Worm (Caenorhabditis elegans) whole organism, L1 larva: ENCODE measurements around the gene rpl-21.

ENCODE experiments used
- F16B12.6 ChIP-seq: fragments of 150-350 bp; optimal IDR thresholded peaks from 2 replicates; lab custom pipeline; 2014; ENCODE audit warnings: missing biosample characterization, missing genetic modification characterization
- Y116A8C.19 ChIP-seq: sonication (generic microtip); optimal IDR thresholded peaks from 2 replicates; lab custom pipeline; 2016; ENCODE audit warnings: missing compliant biosample characterization, missing genetic modification characterization, borderline replicate concordance
- blmp-1 ChIP-seq: fragments of 150-350 bp; optimal IDR thresholded peaks from 2 replicates; lab custom pipeline; 2014; ENCODE audit warnings: missing biosample characterization, missing genetic modification characterization
- dpl-1 ChIP-seq, 3 experiments: fragments of 150-350 bp in 2 of 3; sonication (generic microtip) in 1 of 3; optimal IDR thresholded peaks; 2 replicates each; lab custom pipeline; 2014 to 2017; ENCODE audit warnings: missing biosample characterization in 3 of 3, missing genetic modification characterization in 3 of 3, missing genetic modification reagents in 3 of 3
- efl-1 ChIP-seq, 4 experiments: fragments of 150-350 bp; optimal IDR thresholded peaks in 3 of 4; peaks in 1 of 4; 1 replicate in 1 of 4; 2 replicates in 3 of 4; lab custom pipeline; 2014; ENCODE audit warnings: missing biosample characterization in 2 of 4, missing genetic modification characterization in 2 of 4, missing genetic modification reagents in 2 of 4
- egl-13 ChIP-seq: sonication (generic microtip); optimal IDR thresholded peaks from 2 replicates; lab custom pipeline; 2016; ENCODE audit warnings: missing genotype, missing genetic modification reagents, missing genetic modification characterization, missing compliant biosample characterization
- fkh-8 ChIP-seq: sonication (generic microtip); optimal IDR thresholded peaks from 2 replicates; lab custom pipeline; 2016; ENCODE audit warnings: mild to moderate bottlenecking, missing genetic modification characterization, missing compliant biosample characterization
- fos-1 ChIP-seq: fragments of 150-350 bp; optimal IDR thresholded peaks from 2 replicates; lab custom pipeline; 2014; ENCODE audit warnings: missing biosample characterization, missing genetic modification characterization
- hlh-17 ChIP-seq: fragments of 200-800 bp; sonication (Bioruptor generic); optimal IDR thresholded peaks from 2 replicates; lab custom pipeline; 2018; ENCODE audit warnings: missing genetic modification characterization, mild to moderate bottlenecking, missing compliant biosample characterization, moderate library complexity, borderline replicate concordance
- hpl-2 ChIP-seq: fragments of 150-350 bp; optimal IDR thresholded peaks from 2 replicates; lab custom pipeline; 2014; ENCODE audit warnings: missing biosample characterization, missing genetic modification reagents, missing genetic modification characterization
- lin-13 ChIP-seq: fragments of 150-350 bp; optimal IDR thresholded peaks from 2 replicates; lab custom pipeline; 2014; ENCODE audit warnings: missing biosample characterization, missing genetic modification reagents, missing genetic modification characterization
- lin-15B ChIP-seq: fragments of 150-350 bp; sonication (generic microtip); optimal IDR thresholded peaks from 3 replicates; lab custom pipeline; 2014; ENCODE audit warnings: missing biosample characterization, missing genetic modification characterization
- lin-35 ChIP-seq, 2 experiments: fragments of 150-350 bp; optimal IDR thresholded peaks; 2 replicates each; lab custom pipeline; 2014; ENCODE audit warnings: missing biosample characterization in 2 of 2, missing genetic modification characterization in 2 of 2, missing genetic modification reagents in 2 of 2
- lsy-2 ChIP-seq, 2 experiments: fragments of 150-350 bp; optimal IDR thresholded peaks; 2 replicates each; lab custom pipeline; 2014; ENCODE audit warnings: missing biosample characterization in 2 of 2, missing genetic modification characterization in 2 of 2
- nhr-12 ChIP-seq: sonication (generic microtip); optimal IDR thresholded peaks from 2 replicates; lab custom pipeline; 2017; ENCODE audit warnings: missing biosample characterization, missing genetic modification characterization
- nhr-20 ChIP-seq: sonication (generic microtip); optimal IDR thresholded peaks from 2 replicates; lab custom pipeline; 2016; ENCODE audit warnings: mild to moderate bottlenecking, missing genetic modification characterization, missing compliant biosample characterization
- nhr-237 ChIP-seq: fragments of 150-350 bp; optimal IDR thresholded peaks from 2 replicates; lab custom pipeline; 2014; ENCODE audit warnings: missing biosample characterization, missing genetic modification characterization
- nhr-77 ChIP-seq: fragments of 150-350 bp; optimal IDR thresholded peaks from 2 replicates; lab custom pipeline; 2014; ENCODE audit warnings: missing biosample characterization, missing genetic modification characterization
- nhr-85 ChIP-seq: sonication (generic microtip); peaks from one replicate; lab custom pipeline; 2016; ENCODE audit warnings: missing genetic modification characterization, inconsistent platforms, missing compliant biosample characterization
- snpc-4 ChIP-seq: fragments of 150-350 bp; optimal IDR thresholded peaks from 2 replicates; lab custom pipeline; 2014; ENCODE audit warnings: missing biosample characterization, missing genetic modification characterization
- snu-23 ChIP-seq: sonication (generic microtip); optimal IDR thresholded peaks from 2 replicates; lab custom pipeline; 2016; ENCODE audit warnings: missing genetic modification characterization, missing compliant biosample characterization
- swsn-7 ChIP-seq: sonication (generic microtip); optimal IDR thresholded peaks from 2 replicates; lab custom pipeline; 2016; ENCODE audit warnings: missing genetic modification characterization, missing compliant biosample characterization
- tlp-1 ChIP-seq: fragments of 150-350 bp; optimal IDR thresholded peaks from 2 replicates; lab custom pipeline; 2014; ENCODE audit warnings: missing biosample characterization, missing genetic modification characterization
- zag-1 ChIP-seq: fragments of 150-350 bp; optimal IDR thresholded peaks from 2 replicates; lab custom pipeline; 2014; ENCODE audit warnings: missing biosample characterization, missing genetic modification characterization
- ztf-11 ChIP-seq, 2 experiments: sonication (generic microtip); optimal IDR thresholded peaks; 2 replicates each; lab custom pipeline; 2016 to 2017; ENCODE audit warnings: missing genetic modification characterization in 2 of 2, missing biosample characterization in 1 of 2, missing compliant biosample characterization in 1 of 2

Gene rpl-21

ce11 chrIII:8085355-8085754, 44.7 kb downstream of the rpl-21 start, which contains the start of the genes K06H7.7 and grp-1 (continued):
- TF ChIP-seq snu-23 (peak; percentile 77), nhr-77 (tag; lab: Kevin White, UChicago) (no peak), nhr-20 (peak; percentile 35)

ce11 chrIII:8080165-8080738, 49.8 kb downstream of the rpl-21 start, which contains the start of the genes dcr-1 and apc-2:
TSS of gene dcr-1 (minus strand) at chrIII:8080281.
TSS of gene apc-2 (plus strand) at chrIII:8080629.
- TF ChIP-seq blmp-1 (no peak), lin-15B (tag; lab: Kevin White, UChicago) (no peak), hpl-2 (GFP tag; lab: Kevin White, UChicago) (no peak), fkh-8 (tag; lab: Kevin White, UChicago) (no peak), swsn-7 (no peak), zag-1 (tag; lab: Kevin White, UChicago) (no peak), fos-1 (tag; lab: Kevin White, UChicago) (no peak), lin-13 (GFP tag; lab: Kevin White, UChicago) (no peak), dpl-1 (GFP tag; optimal IDR thresholded peaks at IDR 0.05; lab: Kevin White, UChicago) (peak in 1 of 3 experiments; percentile 60), F16B12.6 (no peak), nhr-85 (peak; percentile 3), efl-1 (optimal IDR thresholded peaks at IDR 0.05; lab: Kevin White, UChicago) (peak; percentile 22 to 36), efl-1 (GFP tag; optimal IDR thresholded peaks at IDR 0.05 in 1 of 2; lab: Kevin White, UChicago) (peak; percentile 26 to 89), ztf-11 (tag; optimal IDR thresholded peaks at IDR 0.05; lab: Kevin White, UChicago) (no peak), lsy-2 (tag; optimal IDR thresholded peaks at IDR 0.05; lab: Kevin White, UChicago) (peak in 1 of 2 experiments; percentile 41), tlp-1 (tag; lab: Kevin White, UChicago) (no peak), hlh-17 (GFP tag; lab: Kevin White, UChicago) (no peak), Y116A8C.19 (tag; lab: Kevin White, UChicago) (no peak), snpc-4 (no peak), nhr-237 (tag; lab: Kevin White, UChicago) (no peak), nhr-12 (tag; lab: Kevin White, UChicago) (no peak), lin-35 (GFP tag; optimal IDR thresholded peaks at IDR 0.05; lab: Kevin White, UChicago) (peak in 1 of 2 experiments; percentile 56), egl-13 (tag; lab: Kevin White, UChicago) (no peak)
